Worm (Caenorhabditis elegans) whole organism, L1 larva: ENCODE data around the gene C01G12.5.

ENCODE experiments used
- C04F5.9 ChIP-seq: sonication (generic microtip); optimal IDR thresholded peaks from 2 replicates; lab custom pipeline; 2016; ENCODE audit warnings: missing genetic modification characterization, missing compliant biosample characterization
- C16A3.4 ChIP-seq: fragments of 150-350 bp; optimal IDR thresholded peaks from 2 replicates; lab custom pipeline; 2014; ENCODE audit warnings: missing biosample characterization, missing genetic modification characterization
- C34B4.2 ChIP-seq: sonication (generic microtip); optimal IDR thresholded peaks from 2 replicates; lab custom pipeline; 2017; ENCODE audit warnings: mild to moderate bottlenecking, missing genetic modification characterization, missing compliant biosample characterization
- F16B12.6 ChIP-seq: fragments of 150-350 bp; optimal IDR thresholded peaks from 2 replicates; lab custom pipeline; 2014; ENCODE audit warnings: missing biosample characterization, missing genetic modification characterization
- aha-1 ChIP-seq: fragments of 150-350 bp; optimal IDR thresholded peaks from 2 replicates; lab custom pipeline; 2014; ENCODE audit warnings: missing biosample characterization, missing genetic modification characterization
- alr-1 ChIP-seq: fragments of 200-800 bp; sonication (Bioruptor generic); optimal IDR thresholded peaks from 2 replicates; lab custom pipeline; 2018; ENCODE audit warnings: borderline replicate concordance, mild to moderate bottlenecking, missing genetic modification characterization, missing compliant biosample characterization
- ama-1 ChIP-seq: fragments of 150-350 bp; optimal IDR thresholded peaks from 2 replicates; lab custom pipeline; 2014
- blmp-1 ChIP-seq: fragments of 150-350 bp; optimal IDR thresholded peaks from 2 replicates; lab custom pipeline; 2014; ENCODE audit warnings: missing biosample characterization, missing genetic modification characterization
- ceh-8 ChIP-seq: fragments of 200-800 bp; sonication (Bioruptor generic); optimal IDR thresholded peaks from 2 replicates; lab custom pipeline; 2018; ENCODE audit warnings: mild to moderate bottlenecking, missing genetic modification characterization, moderate library complexity, missing compliant biosample characterization
- ceh-90 ChIP-seq: sonication (generic microtip); optimal IDR thresholded peaks from 2 replicates; lab custom pipeline; 2016; ENCODE audit warnings: missing genetic modification characterization, missing compliant biosample characterization
- ces-1 ChIP-seq: fragments of 150-350 bp; optimal IDR thresholded peaks from 2 replicates; lab custom pipeline; 2014; ENCODE audit warnings: missing biosample characterization, missing genetic modification reagents, missing genetic modification characterization
- dsc-1 ChIP-seq: sonication (generic microtip); optimal IDR thresholded peaks from 2 replicates; lab custom pipeline; 2016; ENCODE audit warnings: mild to moderate bottlenecking, missing genetic modification characterization, missing compliant biosample characterization
- efl-1 ChIP-seq, 4 experiments: fragments of 150-350 bp; optimal IDR thresholded peaks in 3 of 4; peaks in 1 of 4; 1 replicate in 1 of 4; 2 replicates in 3 of 4; lab custom pipeline; 2014; ENCODE audit warnings: missing biosample characterization in 2 of 4, missing genetic modification characterization in 2 of 4, missing genetic modification reagents in 2 of 4
- egl-13 ChIP-seq: sonication (generic microtip); optimal IDR thresholded peaks from 2 replicates; lab custom pipeline; 2016; ENCODE audit warnings: missing genotype, missing genetic modification reagents, missing genetic modification characterization, missing compliant biosample characterization
- egl-27 ChIP-seq, 2 experiments: fragments of 150-350 bp in 1 of 2; sonication (generic microtip); optimal IDR thresholded peaks; 3 replicates each; lab custom pipeline; 2017 to 2018; ENCODE audit warnings: missing biosample characterization in 2 of 2, missing genetic modification characterization in 2 of 2, missing genetic modification reagents in 2 of 2
- elt-3 ChIP-seq, 6 experiments: fragments of 150-350 bp in 1 of 6; sonication (generic microtip); optimal IDR thresholded peaks; 2 replicates each; lab custom pipeline; 2017 to 2018; ENCODE audit warnings: missing biosample characterization in 6 of 6, missing genetic modification characterization in 6 of 6, inconsistent platforms in 1 of 6
- fkh-10 ChIP-seq: sonication (generic microtip); optimal IDR thresholded peaks from 2 replicates; lab custom pipeline; 2017; ENCODE audit warnings: missing biosample characterization, missing genetic modification reagents, missing genetic modification characterization
- fkh-4 ChIP-seq: sonication (generic microtip); optimal IDR thresholded peaks from 2 replicates; lab custom pipeline; 2016; ENCODE audit warnings: missing compliant biosample characterization, missing genetic modification characterization, borderline replicate concordance
- fos-1 ChIP-seq: fragments of 150-350 bp; optimal IDR thresholded peaks from 2 replicates; lab custom pipeline; 2014; ENCODE audit warnings: missing biosample characterization, missing genetic modification characterization
- grh-1 ChIP-seq: fragments of 200-800 bp; sonication (Bioruptor generic); IDR thresholded peaks from 2 replicates; pipeline ENCODE4 v1.3.6; 2022; ENCODE audit warnings: missing genetic modification reagents, missing genetic modification characterization, missing compliant biosample characterization
- isw-1 ChIP-seq: fragments of 200-800 bp; sonication (Bioruptor generic); IDR thresholded peaks from 2 replicates; pipeline ENCODE4 v1.3.6; 2022; ENCODE audit warnings: missing genetic modification characterization, missing compliant biosample characterization
- jun-1 ChIP-seq: fragments of 150-350 bp; optimal IDR thresholded peaks from 2 replicates; lab custom pipeline; 2014; ENCODE audit warnings: missing biosample characterization, missing genetic modification reagents, missing genetic modification characterization
- lin-13 ChIP-seq: fragments of 150-350 bp; optimal IDR thresholded peaks from 2 replicates; lab custom pipeline; 2014; ENCODE audit warnings: missing biosample characterization, missing genetic modification reagents, missing genetic modification characterization
- lin-14 ChIP-seq: fragments of 200-800 bp; sonication (Bioruptor generic); optimal IDR thresholded peaks from 2 replicates; lab custom pipeline; 2018; ENCODE audit warnings: mild to moderate bottlenecking, missing genetic modification characterization, moderate library complexity, missing compliant biosample characterization
- lin-15B ChIP-seq: fragments of 150-350 bp; sonication (generic microtip); optimal IDR thresholded peaks from 3 replicates; lab custom pipeline; 2014; ENCODE audit warnings: missing biosample characterization, missing genetic modification characterization
- lir-3 ChIP-seq: sonication (generic microtip); optimal IDR thresholded peaks from 2 replicates; lab custom pipeline; 2016; ENCODE audit warnings: mild to moderate bottlenecking, missing genetic modification characterization, moderate library complexity, missing compliant biosample characterization; ENCODE audit not compliant: poor library complexity
- lsy-2 ChIP-seq, 2 experiments: fragments of 150-350 bp; optimal IDR thresholded peaks; 2 replicates each; lab custom pipeline; 2014; ENCODE audit warnings: missing biosample characterization in 2 of 2, missing genetic modification characterization in 2 of 2
- mdl-1 ChIP-seq, 2 experiments: fragments of 150-350 bp; optimal IDR thresholded peaks; 2 replicates each; lab custom pipeline; 2014 to 2017; ENCODE audit warnings: missing biosample characterization in 2 of 2, missing genetic modification characterization in 2 of 2, inconsistent platforms in 1 of 2
- nhr-19 ChIP-seq: fragments of 200-800 bp; sonication (Bioruptor generic); conservative IDR thresholded peaks from 2 replicates; pipeline ENCODE4 v1.3.6; 2022; ENCODE audit warnings: missing genetic modification characterization, missing compliant biosample characterization
- nhr-237 ChIP-seq: fragments of 150-350 bp; optimal IDR thresholded peaks from 2 replicates; lab custom pipeline; 2014; ENCODE audit warnings: missing biosample characterization, missing genetic modification characterization
- nhr-28 ChIP-seq: fragments of 150-350 bp; optimal IDR thresholded peaks from 2 replicates; lab custom pipeline; 2014; ENCODE audit warnings: missing biosample characterization, missing genetic modification characterization
- nhr-47 ChIP-seq: sonication (generic microtip); optimal IDR thresholded peaks from 2 replicates; lab custom pipeline; 2016; ENCODE audit warnings: mild to moderate bottlenecking, missing genetic modification characterization, moderate library complexity, missing compliant biosample characterization
- nhr-71 ChIP-seq: sonication (generic microtip); optimal IDR thresholded peaks from 2 replicates; lab custom pipeline; 2016; ENCODE audit warnings: mild to moderate bottlenecking, missing genetic modification characterization, moderate library complexity, missing compliant biosample characterization
- nhr-76 ChIP-seq: sonication (generic microtip); optimal IDR thresholded peaks from 2 replicates; lab custom pipeline; 2017; ENCODE audit warnings: missing biosample characterization, missing genetic modification characterization
- nhr-77 ChIP-seq: fragments of 150-350 bp; optimal IDR thresholded peaks from 2 replicates; lab custom pipeline; 2014; ENCODE audit warnings: missing biosample characterization, missing genetic modification characterization
- nhr-85 ChIP-seq: sonication (generic microtip); peaks from one replicate; lab custom pipeline; 2016; ENCODE audit warnings: missing genetic modification characterization, inconsistent platforms, missing compliant biosample characterization
- nhr-90 ChIP-seq: sonication (generic microtip); optimal IDR thresholded peaks from 2 replicates; lab custom pipeline; 2016; ENCODE audit warnings: mild to moderate bottlenecking, missing genetic modification characterization, missing compliant biosample characterization; ENCODE audit not compliant: poor library complexity
- pax-3 ChIP-seq: fragments of 200-800 bp; sonication (Bioruptor generic); optimal IDR thresholded peaks from 2 replicates; lab custom pipeline; 2018; ENCODE audit warnings: mild to moderate bottlenecking, missing genetic modification characterization, moderate library complexity, missing compliant biosample characterization
- pqm-1 ChIP-seq: sonication (generic microtip); optimal IDR thresholded peaks from 3 replicates; lab custom pipeline; 2017; ENCODE audit warnings: missing biosample characterization, missing genetic modification characterization
- skn-1 ChIP-seq: fragments of 150-350 bp; optimal IDR thresholded peaks from 2 replicates; lab custom pipeline; 2014; ENCODE audit warnings: missing biosample characterization, missing genetic modification characterization
- snpc-4 ChIP-seq: fragments of 150-350 bp; optimal IDR thresholded peaks from 2 replicates; lab custom pipeline; 2014; ENCODE audit warnings: missing biosample characterization, missing genetic modification characterization
- snu-23 ChIP-seq: sonication (generic microtip); optimal IDR thresholded peaks from 2 replicates; lab custom pipeline; 2016; ENCODE audit warnings: missing genetic modification characterization, missing compliant biosample characterization
- sox-4 ChIP-seq: sonication (generic microtip); optimal IDR thresholded peaks from 2 replicates; lab custom pipeline; 2016; ENCODE audit warnings: missing genetic modification characterization, missing compliant biosample characterization
- swsn-7 ChIP-seq: sonication (generic microtip); optimal IDR thresholded peaks from 2 replicates; lab custom pipeline; 2016; ENCODE audit warnings: missing genetic modification characterization, missing compliant biosample characterization
- tbx-2 ChIP-seq: sonication (generic microtip); optimal IDR thresholded peaks from 2 replicates; lab custom pipeline; 2016; ENCODE audit warnings: missing genetic modification characterization, missing compliant biosample characterization
- unc-30 ChIP-seq: sonication (generic microtip); optimal IDR thresholded peaks from 2 replicates; lab custom pipeline; 2017; ENCODE audit warnings: missing biosample characterization, missing genetic modification characterization
- zag-1 ChIP-seq: fragments of 150-350 bp; optimal IDR thresholded peaks from 2 replicates; lab custom pipeline; 2014; ENCODE audit warnings: missing biosample characterization, missing genetic modification characterization

The C01G12.5 gene

ce11 chrII:14587407-14587806 is at the start of gene C01G12.5:
Gene C01G12.5, minus strand, starts transcription at chrII:14587507.
- TF ChIP-seq tbx-2 (tag; lab: Kevin White, UChicago), result no peak
- TF ChIP-seq nhr-28 (tag; lab: Kevin White, UChicago), result no peak
- TF ChIP-seq alr-1, result no peak

- no peak for TF ChIP-seq unc-30
- TF ChIP-seq, all 84 proteins: peak for 0
Measured at ce11 chrII:14636737-14637136, 49.4 kb upstream of the C01G12.5 start, which contains the start of gene sre-13. Gene sre-13, minus strand, starts transcription at chrII:14636837.

DNA sequence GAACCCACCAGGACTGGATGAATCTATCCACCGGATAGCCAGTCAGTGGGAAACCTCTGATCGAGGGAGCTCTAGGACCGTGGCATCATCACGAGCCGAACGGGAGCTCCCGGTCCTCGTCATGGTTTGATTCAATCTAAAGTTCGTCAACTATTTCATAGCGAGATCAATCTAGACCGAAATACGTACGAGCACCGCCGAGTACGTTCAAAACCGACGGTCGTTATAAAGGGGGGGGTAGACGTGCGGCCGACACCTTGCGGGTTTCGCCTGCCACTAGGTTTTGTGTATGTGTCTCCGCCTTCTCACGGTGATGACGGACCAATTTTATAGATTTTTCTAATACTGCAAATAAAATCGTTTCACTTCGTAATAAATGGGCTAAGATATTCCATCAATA is 48.6 kb upstream of the C01G12.5 start:
- peak in 1 of 2 experiments; percentile 12 for TF ChIP-seq efl-1 (optimal IDR thresholded peaks at IDR 0.05; lab: Kevin White, UChicago)
- TF ChIP-seq efl-1 (GFP tag; optimal IDR thresholded peaks at IDR 0.05 in 1 of 2; lab: Kevin White, UChicago), result peak in 1 of 2 experiments; percentile 21
- peak; percentile 44 for TF ChIP-seq nhr-47 (tag; lab: Kevin White, UChicago)
- TF ChIP-seq grh-1, result peak; percentile 21; the same call in 1 of the 2 replicates
- peak; percentile 3 for TF ChIP-seq nhr-90 (tag; lab: Kevin White, UChicago)
- TF ChIP-seq lin-14 (GFP tag; lab: Kevin White, UChicago), result peak; percentile 21
- peak; percentile 79 for TF ChIP-seq nhr-19 (GFP tag; lab: Robert Waterston, UW)
- peak; percentile 22 for TF ChIP-seq nhr-71
- peak; percentile 14 for TF ChIP-seq swsn-7 (tag; lab: Kevin White, UChicago)
- peak; percentile 89 for TF ChIP-seq snpc-4 (tag; lab: Kevin White, UChicago)
- peak; percentile 23 for TF ChIP-seq dsc-1 (tag; lab: Kevin White, UChicago)

DNA sequence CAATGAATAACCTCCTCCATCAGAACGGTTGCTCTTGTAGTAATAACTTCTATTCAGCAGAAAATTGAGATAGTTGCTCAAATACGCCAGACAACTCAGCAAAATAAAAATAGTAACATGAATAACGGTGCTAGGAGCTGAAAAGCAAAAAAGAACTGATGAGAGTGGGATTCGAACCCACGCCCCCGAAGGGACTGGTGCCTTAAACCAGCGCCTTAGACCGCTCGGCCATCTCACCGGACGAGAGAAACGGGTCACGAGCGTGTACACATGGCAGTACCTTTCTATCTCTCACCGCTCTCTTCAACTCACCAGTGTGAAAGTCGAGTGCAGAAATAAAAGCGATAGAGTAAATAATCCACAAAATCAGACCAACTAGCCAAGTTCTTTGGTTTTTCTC is 47.9 kb upstream of the C01G12.5 start:
- no peak for TF ChIP-seq lin-14 (GFP tag; lab: Kevin White, UChicago)
- TF ChIP-seq elt-3 (tag; optimal IDR thresholded peaks at IDR 0.05; lab: Kevin White, UChicago), result peak in 1 of 6 experiments; percentile 22
- TF ChIP-seq pax-3, result peak; percentile 22
- TF ChIP-seq zag-1 (tag; lab: Kevin White, UChicago), result no peak
- TF ChIP-seq isw-1 (GFP tag; lab: Robert Waterston, UW), result peak; percentile 59
- TF ChIP-seq fkh-4, result no peak
- peak in 1 of 2 experiments; percentile 21 for TF ChIP-seq mdl-1 (tag; optimal IDR thresholded peaks at IDR 0.05; lab: Kevin White, UChicago)
- no peak for TF ChIP-seq fos-1
- no peak for TF ChIP-seq C34B4.2
- TF ChIP-seq aha-1 (tag; lab: Kevin White, UChicago), result no peak
- no peak for TF ChIP-seq ama-1
- no peak for TF ChIP-seq fkh-10 (GFP tag; lab: Kevin White, UChicago)
- no peak for TF ChIP-seq sox-4 (tag; lab: Kevin White, UChicago)
- TF ChIP-seq lir-3 (tag; lab: Kevin White, UChicago), result peak; percentile 21
- no peak for TF ChIP-seq nhr-28 (tag; lab: Kevin White, UChicago)
- no peak for TF ChIP-seq lin-13
- TF ChIP-seq ceh-90 (tag; lab: Kevin White, UChicago), result no peak
- no peak for TF ChIP-seq nhr-85
- TF ChIP-seq nhr-76 (tag; lab: Kevin White, UChicago), result no peak
- TF ChIP-seq egl-27 (tag; optimal IDR thresholded peaks at IDR 0.05; lab: Kevin White, UChicago), result no peak
- TF ChIP-seq nhr-237, result no peak
- TF ChIP-seq nhr-77, result peak; percentile 87
- no peak for TF ChIP-seq lsy-2 (tag; optimal IDR thresholded peaks at IDR 0.05; lab: Kevin White, UChicago)
- TF ChIP-seq egl-13, result no peak
- no peak for TF ChIP-seq nhr-47 (tag; lab: Kevin White, UChicago)
- TF ChIP-seq C16A3.4, result peak; percentile 38
- peak; percentile 49 to 50 for TF ChIP-seq efl-1 (optimal IDR thresholded peaks at IDR 0.05; lab: Kevin White, UChicago)
- TF ChIP-seq efl-1 (GFP tag; optimal IDR thresholded peaks at IDR 0.05 in 1 of 2; lab: Kevin White, UChicago), result peak; percentile 34 to 94
- TF ChIP-seq skn-1 (tag; lab: Kevin White, UChicago), result peak; percentile 31
- TF ChIP-seq snpc-4 (tag; lab: Kevin White, UChicago), result peak; percentile 90
- TF ChIP-seq ces-1, result no peak
- no peak for TF ChIP-seq jun-1 (tag; lab: Kevin White, UChicago)
- TF ChIP-seq F16B12.6 (tag; lab: Kevin White, UChicago), result peak; percentile 11
- TF ChIP-seq ceh-8 (GFP tag; lab: Kevin White, UChicago), result peak; percentile 29
- no peak for TF ChIP-seq blmp-1 (tag; lab: Kevin White, UChicago)
- TF ChIP-seq pqm-1 (tag; lab: Kevin White, UChicago), result no peak
- no peak for TF ChIP-seq C04F5.9 (tag; lab: Kevin White, UChicago)
- TF ChIP-seq snu-23 (GFP tag; lab: Kevin White, UChicago), result peak; percentile 71
- no peak for TF ChIP-seq lin-15B (tag; lab: Kevin White, UChicago)
